Worm (Caenorhabditis elegans): Measurements from ENCODE around the gene scb-1.

DNA sequence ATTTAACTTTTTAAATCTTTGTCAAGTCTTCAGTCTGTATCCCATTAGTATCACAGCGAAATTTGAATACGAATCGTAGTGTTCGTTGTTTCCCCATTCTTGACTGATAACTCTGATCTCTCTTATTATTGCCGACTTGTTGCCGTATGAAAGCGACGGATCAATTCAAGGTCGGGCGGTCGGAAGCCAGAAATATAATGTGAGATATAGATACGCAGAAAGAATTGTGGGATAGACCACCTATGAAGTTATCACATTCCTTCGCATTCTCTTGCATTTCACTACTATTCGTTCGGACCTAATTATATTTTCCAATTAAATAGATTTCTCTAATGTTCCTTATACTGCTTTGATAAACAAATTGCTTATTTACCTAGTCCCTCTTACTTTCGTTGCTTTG lies 29.5 kb upstream of the scb-1 start:
- TF ChIP-seq klf-2 (GFP tag; conservative IDR thresholded peaks at IDR 0.05) (no peak), ref-1 (GFP tag; conservative IDR thresholded peaks at IDR 0.05) (no peak), flt-1 (GFP tag; IDR thresholded peaks at IDR 0.05) (no peak), tab-1 (GFP tag; IDR thresholded peaks at IDR 0.05) (no peak)

All from whole organism, midembryonic.